Worm (Caenorhabditis elegans): Measurements from ENCODE around the gene F25E2.3.
A peak's percentile ranks its signal among the peaks of the same experiment; 100 is the strongest.

F25E2.3 gene

ce11 chrX:769550-769949 lies 43.4 kb downstream of the F25E2.3 start:
- TF ChIP-seq unc-62 (GFP tag; optimal IDR thresholded peaks at IDR 0.05 in 1 of 2), result peak in 1 of 2 experiments; percentile 47
- no peak for TF ChIP-seq unc-62 (tag; optimal IDR thresholded peaks at IDR 0.05)
- TF ChIP-seq nhr-237 (tag; optimal IDR thresholded peaks at IDR 0.05), result no peak
- no peak for TF ChIP-seq F49E8.2 (tag; optimal IDR thresholded peaks at IDR 0.05; ENCODE audit: borderline replicate concordance)
- TF ChIP-seq aha-1 (tag), result peak; percentile 95

ce11 chrX:768061-768646 lies 44.8 kb downstream of the F25E2.3 start, which contains the start of the genes trap-2 and ile-2:
trap-2 (minus strand) TSS chrX:768069.
ile-2 (plus strand) TSS chrX:768596.
- TF ChIP-seq nhr-102 (tag; optimal IDR thresholded peaks at IDR 0.05) (peak; percentile 94), lsy-2 (tag; optimal IDR thresholded peaks at IDR 0.05) (peak; percentile 92 to 98), nhr-11 (tag; optimal IDR thresholded peaks at IDR 0.05) (peak; percentile 94), ces-1 (GFP tag; optimal IDR thresholded peaks at IDR 0.05) (no peak), skn-1 (tag; optimal IDR thresholded peaks at IDR 0.05) (no peak), spr-1 (tag; optimal IDR thresholded peaks at IDR 0.05) (peak; percentile 92), egl-27 (tag; optimal IDR thresholded peaks at IDR 0.05) (no peak), mep-1 (tag; optimal IDR thresholded peaks at IDR 0.05) (peak; percentile 97), dmd-6 (GFP tag; IDR thresholded peaks at IDR 0.05) (peak; percentile 96), hlh-11 (tag; optimal IDR thresholded peaks at IDR 0.05) (peak; percentile 98), daf-16 (GFP tag; optimal IDR thresholded peaks at IDR 0.05) (peak; percentile 80 to 88), daf-16 (tag; optimal IDR thresholded peaks at IDR 0.05) (peak; percentile 68), Y105C5A.15 (GFP tag; IDR thresholded peaks at IDR 0.05) (no peak), aly-2 (tag; optimal IDR thresholded peaks at IDR 0.05) (no peak), php-3 (GFP tag; IDR thresholded peaks at IDR 0.05) (peak; percentile 86), lir-3 (tag; optimal IDR thresholded peaks at IDR 0.05) (peak; percentile 50), R02D3.7 (tag; optimal IDR thresholded peaks at IDR 0.05) (no peak), fkh-10 (GFP tag; optimal IDR thresholded peaks at IDR 0.05) (peak; percentile 83), zfp-2 (tag; optimal IDR thresholded peaks at IDR 0.05) (no peak), ctbp-1 (GFP tag; IDR thresholded peaks at IDR 0.05) (peak; percentile 80), spr-3 (GFP tag; optimal IDR thresholded peaks at IDR 0.05) (peak; percentile 79), nhr-28 (tag; optimal IDR thresholded peaks at IDR 0.05) (peak; percentile 94), unc-130 (GFP tag; optimal IDR thresholded peaks at IDR 0.05) (no peak), unc-62 (GFP tag; optimal IDR thresholded peaks at IDR 0.05 in 1 of 2) (peak in 1 of 2 experiments; percentile 99), unc-62 (tag; optimal IDR thresholded peaks at IDR 0.05) (no peak), nhr-42 (GFP tag; IDR thresholded peaks at IDR 0.05) (peak; percentile 91), zfp-3 (GFP tag; conservative IDR thresholded peaks at IDR 0.05) (peak; percentile 86), F37D6.2 (tag; optimal IDR thresholded peaks at IDR 0.05) (peak; percentile 83), Y48G9A.11 (GFP tag; IDR thresholded peaks at IDR 0.05) (no peak), nhr-76 (tag; optimal IDR thresholded peaks at IDR 0.05) (no peak), hmg-1.1 (GFP tag; IDR thresholded peaks at IDR 0.05) (peak; percentile 93), ceh-28 (tag; optimal IDR thresholded peaks at IDR 0.05) (peak; percentile 18), zip-11 (GFP tag; IDR thresholded peaks at IDR 0.05) (no peak), egl-43 (GFP tag; IDR thresholded peaks at IDR 0.05) (peak; percentile 91), set-16 (GFP tag; IDR thresholded peaks at IDR 0.05) (peak; percentile 80), ztf-11 (tag; optimal IDR thresholded peaks at IDR 0.05) (no peak), ceh-62 (tag; optimal IDR thresholded peaks at IDR 0.05) (no peak), vab-7 (GFP tag; IDR thresholded peaks at IDR 0.05) (peak; percentile 59; the same call in 1 of the 2 replicates), aha-1 (tag) (peak; percentile 98), jun-1 (tag; optimal IDR thresholded peaks at IDR 0.05) (peak; percentile 54), D1046.2 (GFP tag; IDR thresholded peaks at IDR 0.05) (peak; percentile 99), gei-8 (GFP tag; optimal IDR thresholded peaks at IDR 0.05) (no peak), lin-13 (GFP tag; optimal IDR thresholded peaks at IDR 0.05) (peak; percentile 92), madf-5 (GFP tag; IDR thresholded peaks at IDR 0.05) (0 out of 4 replicates have a peak, but pooled peaks of 1 of the 2 experiments have one; percentile 41), nhr-77 (tag; optimal IDR thresholded peaks at IDR 0.05) (peak; percentile 80), rbr-2 (tag; optimal IDR thresholded peaks at IDR 0.05) (peak; percentile 97), dve-1 (tag; optimal IDR thresholded peaks at IDR 0.05; ENCODE audit: insufficient read depth) (peak; percentile 93), tag-97 (GFP tag; IDR thresholded peaks at IDR 0.05) (no peak)
